Worm (Caenorhabditis elegans): ENCODE data around the gene srx-21.

The srx-21 gene

DNA sequence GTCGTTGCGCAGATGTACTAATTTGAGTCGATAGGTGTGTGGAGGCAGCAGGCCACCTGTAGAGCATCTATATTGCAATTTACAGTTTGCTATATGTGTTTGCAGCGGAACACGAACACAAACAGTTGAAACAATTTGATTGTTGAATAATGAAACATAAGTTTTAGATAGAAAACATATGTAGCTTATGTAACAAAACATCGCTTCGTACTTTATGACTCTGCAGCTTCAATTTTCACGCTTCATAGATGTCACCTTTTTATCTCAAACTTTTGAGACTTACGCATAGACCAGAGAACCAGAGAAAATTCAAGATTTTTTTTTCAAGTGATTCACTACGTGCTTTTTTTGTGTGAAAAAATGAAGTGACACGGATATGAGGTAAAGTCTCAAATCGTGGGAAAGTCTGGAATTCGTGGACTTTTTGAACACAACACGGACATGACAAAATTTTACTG lies 47.1 kb downstream of the srx-21 start, which contains the start of gene fbxb-72:
TSS of gene fbxb-72 (minus strand) at position 58 of the 458 bp plus-strand sequence.
- TF ChIP-seq Y53G8AR.9 (GFP tag; conservative IDR thresholded peaks at IDR 0.05) (peak; percentile 94), mcd-1 (GFP tag; IDR thresholded peaks at IDR 0.05) (peak; percentile 38; the same call in 1 of the 2 replicates), dpl-1 (GFP tag; optimal IDR thresholded peaks at IDR 0.05) (no peak), ekl-4 (GFP tag; IDR thresholded peaks at IDR 0.05) (no peak), sdz-38 (tag; optimal IDR thresholded peaks at IDR 0.05) (no peak), nhr-179 (tag; optimal IDR thresholded peaks at IDR 0.05) (no peak), snpc-4 (GFP tag; optimal IDR thresholded peaks at IDR 0.05) (no peak), snpc-4 (tag; optimal IDR thresholded peaks at IDR 0.05) (peak in 3 of 4 experiments; percentile 1 to 41 (median 34)), ztf-22 (GFP tag; optimal IDR thresholded peaks at IDR 0.05) (peak; percentile 65), atf-7 (tag; optimal IDR thresholded peaks at IDR 0.05) (peak; percentile 66), Y56A3A.18 (GFP tag; IDR thresholded peaks at IDR 0.05) (peak; percentile 81; the same call in 1 of the 2 replicates), B0336.3 (GFP tag; IDR thresholded peaks at IDR 0.05) (peak; percentile 77), mel-28 (tag; optimal IDR thresholded peaks at IDR 0.05; ENCODE audit: borderline replicate concordance) (no peak), F52B5.7 (tag; optimal IDR thresholded peaks at IDR 0.05) (peak; percentile 84), lsl-1 (GFP tag; optimal IDR thresholded peaks at IDR 0.05) (no peak), mxl-1 (tag; optimal IDR thresholded peaks at IDR 0.05) (no peak), Y53F4B.3 (GFP tag; IDR thresholded peaks at IDR 0.05) (no peak), lin-35 (GFP tag; optimal IDR thresholded peaks at IDR 0.05) (peak in 1 of 3 experiments; percentile 77), tbx-9 (tag; optimal IDR thresholded peaks at IDR 0.05; ENCODE audit: borderline replicate concordance) (no peak), athp-1 (tag; optimal IDR thresholded peaks at IDR 0.05) (peak; percentile 74), ztf-26 (tag; optimal IDR thresholded peaks at IDR 0.05) (peak; percentile 68), C06A6.2 (GFP tag; conservative IDR thresholded peaks at IDR 0.05) (peak; percentile 71; the same call in 1 of the 2 replicates), Y95B8A.8 (GFP tag; IDR thresholded peaks at IDR 0.05) (peak; percentile 81; the same call in 1 of the 2 replicates), K11D2.4 (GFP tag; IDR thresholded peaks at IDR 0.05) (peak; percentile 78), ceh-58 (GFP tag; IDR thresholded peaks at IDR 0.05) (no peak), tlf-1 (GFP tag; optimal IDR thresholded peaks at IDR 0.05) (peak; percentile 89), F22D6.2 (tag; optimal IDR thresholded peaks at IDR 0.05) (peak; percentile 85), attf-6 (GFP tag; IDR thresholded peaks at IDR 0.05) (no peak), let-526 (GFP tag; IDR thresholded peaks at IDR 0.05) (0 out of 2 replicates have a peak, but pooled peaks have one; percentile 11), nhr-80 (tag; optimal IDR thresholded peaks at IDR 0.05) (peak; percentile 39), B0035.1 (tag; optimal IDR thresholded peaks at IDR 0.05) (peak; percentile 71), ztf-28 (GFP tag; IDR thresholded peaks at IDR 0.05) (no peak), egl-18 (GFP tag; IDR thresholded peaks at IDR 0.05) (no peak), sea-2 (GFP tag; IDR thresholded peaks at IDR 0.05) (0 out of 2 replicates have a peak, but pooled peaks have one; percentile 9), K12H6.12 (tag; optimal IDR thresholded peaks at IDR 0.05) (peak; percentile 53), nhr-90 (tag; optimal IDR thresholded peaks at IDR 0.05) (peak; percentile 11), F55B11.4 (tag; optimal IDR thresholded peaks at IDR 0.05; ENCODE audit: borderline replicate concordance, insufficient read depth) (no peak), rcor-1 (GFP tag; IDR thresholded peaks at IDR 0.05) (no peak), dox-1 (GFP tag; IDR thresholded peaks at IDR 0.05) (no peak), hlh-12 (tag; optimal IDR thresholded peaks at IDR 0.05) (no peak), F57A8.1 (GFP tag; optimal IDR thresholded peaks at IDR 0.05) (peak; percentile 41), pbrm-1 (GFP tag; IDR thresholded peaks at IDR 0.05) (peak; percentile 52), F23B12.7 (tag; optimal IDR thresholded peaks at IDR 0.05; ENCODE audit: insufficient read depth) (peak; percentile 88), zim-3 (tag; optimal IDR thresholded peaks at IDR 0.05) (peak; percentile 46), snpc-1.1 (tag; optimal IDR thresholded peaks at IDR 0.05; ENCODE audit: insufficient read depth) (no peak), ama-1 (optimal IDR thresholded peaks at IDR 0.05) (peak; percentile 96), ama-1 (GFP tag; optimal IDR thresholded peaks at IDR 0.05) (no peak), attf-5 (GFP tag; optimal IDR thresholded peaks at IDR 0.05) (peak; percentile 29), ccch-3 (GFP tag; optimal IDR thresholded peaks at IDR 0.05) (no peak)
